Worm (Caenorhabditis elegans): ENCODE measurements around the gene Y55F3AM.5.

Y55F3AM.5 gene

DNA sequence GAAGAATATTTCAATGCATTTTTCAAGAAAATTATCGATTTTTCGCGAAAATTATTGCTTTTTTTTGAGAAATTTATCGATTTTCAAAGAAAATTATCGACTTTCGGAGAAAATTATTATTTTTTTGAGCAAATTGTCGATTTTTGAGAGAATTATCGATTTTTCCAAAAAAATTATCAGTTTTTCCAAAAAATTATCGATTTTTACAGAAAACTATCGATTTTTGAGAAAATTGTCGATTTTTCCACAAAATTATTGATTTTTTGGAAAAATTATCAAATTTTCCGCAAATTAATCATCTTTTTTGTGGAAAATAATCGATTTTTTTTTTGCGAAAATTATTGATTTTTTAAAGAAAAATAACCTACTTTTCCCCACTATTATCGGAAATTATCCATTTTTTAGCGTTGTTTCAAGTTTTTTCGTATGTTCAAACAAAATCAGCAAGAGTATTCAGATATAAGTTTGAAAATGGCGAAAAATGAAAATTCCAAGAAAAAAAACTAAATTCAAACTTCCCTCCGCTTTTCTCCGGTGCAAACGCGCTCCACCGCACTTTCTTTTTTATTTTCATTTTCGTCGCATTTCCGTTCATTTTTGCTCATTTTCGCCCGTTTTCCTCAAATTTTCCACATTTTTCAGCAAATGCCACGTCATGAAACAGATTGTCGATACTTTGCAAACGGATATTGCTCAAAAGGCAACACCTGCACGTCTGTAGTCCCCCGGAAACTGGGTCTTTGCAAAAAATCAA, 7.2 kb upstream of the Y55F3AM.5 start, which contains the start of gene lep-2 (continued):
- TF ChIP-seq rnt-1 (tag; optimal IDR thresholded peaks at IDR 0.05) (no peak), isw-1 (GFP tag; IDR thresholded peaks at IDR 0.05) (peak; percentile 31), blmp-1 (tag; optimal IDR thresholded peaks at IDR 0.05) (no peak), nhr-19 (GFP tag; conservative IDR thresholded peaks at IDR 0.05) (peak; percentile 38), lin-39 (tag; optimal IDR thresholded peaks at IDR 0.05) (no peak), egl-13 (tag; optimal IDR thresholded peaks at IDR 0.05) (no peak), Y116A8C.19 (tag; optimal IDR thresholded peaks at IDR 0.05; ENCODE audit: borderline replicate concordance) (no peak), ceh-90 (tag; optimal IDR thresholded peaks at IDR 0.05) (no peak), zag-1 (tag; optimal IDR thresholded peaks at IDR 0.05) (no peak), fkh-8 (tag; optimal IDR thresholded peaks at IDR 0.05) (no peak), nhr-11 (tag; optimal IDR thresholded peaks at IDR 0.05) (no peak), nhr-76 (tag; optimal IDR thresholded peaks at IDR 0.05) (no peak), efl-3 (GFP tag; optimal IDR thresholded peaks at IDR 0.05) (no peak), ztf-11 (tag; optimal IDR thresholded peaks at IDR 0.05) (no peak), nhr-28 (tag; optimal IDR thresholded peaks at IDR 0.05) (no peak), fkh-10 (GFP tag; optimal IDR thresholded peaks at IDR 0.05) (no peak), F16B12.6 (tag; optimal IDR thresholded peaks at IDR 0.05) (no peak), fos-1 (tag; optimal IDR thresholded peaks at IDR 0.05) (no peak), unc-62 (GFP tag; optimal IDR thresholded peaks at IDR 0.05) (no peak), mdl-1 (tag; optimal IDR thresholded peaks at IDR 0.05) (no peak), lin-15B (tag; optimal IDR thresholded peaks at IDR 0.05) (no peak), unc-86 (tag; optimal IDR thresholded peaks at IDR 0.05) (peak; percentile 18), dpl-1 (GFP tag; optimal IDR thresholded peaks at IDR 0.05) (peak; percentile 87 to 89 (median 88)), ces-1 (GFP tag; optimal IDR thresholded peaks at IDR 0.05) (no peak), egl-27 (tag; optimal IDR thresholded peaks at IDR 0.05) (no peak), alr-1 (tag; optimal IDR thresholded peaks at IDR 0.05; ENCODE audit: borderline replicate concordance) (no peak), nhr-237 (tag; optimal IDR thresholded peaks at IDR 0.05) (no peak), irx-1 (tag; optimal IDR thresholded peaks at IDR 0.05) (no peak), vab-15 (tag; optimal IDR thresholded peaks at IDR 0.05) (no peak), skn-1 (tag; optimal IDR thresholded peaks at IDR 0.05) (peak; percentile 32), ztf-4 (tag; optimal IDR thresholded peaks at IDR 0.05) (no peak), lin-14 (GFP tag; optimal IDR thresholded peaks at IDR 0.05) (no peak), nhr-71 (tag; optimal IDR thresholded peaks at IDR 0.05) (no peak), nhr-77 (tag; optimal IDR thresholded peaks at IDR 0.05) (no peak), unc-30 (tag; optimal IDR thresholded peaks at IDR 0.05) (no peak)

DNA sequence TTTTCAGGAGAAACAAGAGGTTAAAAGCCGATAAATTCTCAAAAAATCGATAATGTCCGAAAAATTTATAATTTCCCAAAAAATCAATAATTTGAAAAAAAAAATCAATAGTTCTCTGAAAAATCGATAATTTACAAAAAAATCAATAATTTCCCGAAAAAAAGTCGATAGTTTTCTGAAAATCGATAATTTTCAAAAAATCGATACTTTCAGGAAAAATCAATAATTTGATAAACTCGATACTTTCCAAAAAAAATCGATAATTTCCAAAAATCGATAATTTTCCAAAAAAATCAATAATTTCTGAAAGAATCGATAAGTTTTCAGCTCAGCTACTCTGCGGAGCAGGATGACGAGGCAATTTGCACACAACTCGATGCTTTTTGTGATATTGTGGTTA, 661 bp downstream of the Y55F3AM.5 start:
- no peak for TF ChIP-seq dpl-1 (GFP tag; optimal IDR thresholded peaks at IDR 0.05)

DNA sequence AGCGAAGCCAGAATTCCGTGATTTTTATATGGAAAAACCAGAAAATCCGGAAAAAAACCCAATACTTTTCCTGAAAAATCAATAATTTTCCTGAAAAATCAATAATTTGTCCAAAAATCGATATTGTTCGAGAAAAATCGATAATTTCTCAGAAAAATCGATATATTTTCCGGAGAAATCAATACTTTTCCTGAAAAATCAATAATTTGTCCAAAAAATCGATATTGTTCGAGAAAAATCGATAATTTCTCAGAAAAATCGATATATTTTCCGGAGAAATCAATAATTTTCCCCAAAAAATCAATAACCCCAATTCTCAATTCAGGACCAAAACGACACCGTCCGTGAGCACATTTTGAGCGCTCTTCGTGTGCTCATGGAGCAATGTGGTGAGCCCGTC, 1.4 kb downstream of the Y55F3AM.5 start:
- TF ChIP-seq nhr-19 (GFP tag; conservative IDR thresholded peaks at IDR 0.05) (no peak), nhr-237 (tag; optimal IDR thresholded peaks at IDR 0.05) (no peak), aha-1 (tag; optimal IDR thresholded peaks at IDR 0.05) (no peak), ces-1 (GFP tag; optimal IDR thresholded peaks at IDR 0.05) (no peak), hpl-2 (GFP tag; optimal IDR thresholded peaks at IDR 0.05) (no peak), ceh-90 (tag; optimal IDR thresholded peaks at IDR 0.05) (no peak), ceh-8 (GFP tag; optimal IDR thresholded peaks at IDR 0.05) (no peak), irx-1 (tag; optimal IDR thresholded peaks at IDR 0.05) (no peak), skn-1 (tag; optimal IDR thresholded peaks at IDR 0.05) (no peak), unc-62 (GFP tag; optimal IDR thresholded peaks at IDR 0.05) (no peak), elt-2 (tag; optimal IDR thresholded peaks at IDR 0.05) (no peak), fkh-8 (tag; optimal IDR thresholded peaks at IDR 0.05) (no peak), elt-3 (tag; optimal IDR thresholded peaks at IDR 0.05) (no peak), egl-27 (tag; optimal IDR thresholded peaks at IDR 0.05) (no peak), blmp-1 (tag; optimal IDR thresholded peaks at IDR 0.05) (no peak), nhr-77 (tag; optimal IDR thresholded peaks at IDR 0.05) (no peak), pax-3 (tag; optimal IDR thresholded peaks at IDR 0.05) (no peak), sox-4 (tag; optimal IDR thresholded peaks at IDR 0.05) (no peak), fkh-10 (GFP tag; optimal IDR thresholded peaks at IDR 0.05) (no peak)
